Worm (Caenorhabditis elegans) whole organism, midembryonic: ENCODE measurements around the gene nifk-1.

Experiments
- flt-1 ChIP-seq: fragments of 200-800 bp; sonication (Bioruptor generic); IDR thresholded peaks from 2 replicates; pipeline ENCODE4 v1.3.6; 2022; ENCODE audit warnings: missing genetic modification characterization, missing compliant biosample characterization
- med-1 ChIP-seq: sonication (generic microtip); optimal IDR thresholded peaks from 2 replicates; lab custom pipeline; 2017; ENCODE audit warnings: missing genetic modification characterization, mild to moderate bottlenecking, missing compliant biosample characterization, antibody characterized with exemption, missing genetic modification reagents; ENCODE audit not compliant: insufficient read depth
- tab-1 ChIP-seq: fragments of 200-800 bp; sonication (Bioruptor generic); IDR thresholded peaks from 2 replicates; pipeline ENCODE4 v1.3.6; 2022; ENCODE audit warnings: missing genetic modification characterization, missing compliant biosample characterization

ce11 chrIII:4735443-4735842 is 42.3 kb upstream of the nifk-1 start, which contains the start of gene F17C8.7:
- no peak for TF ChIP-seq tab-1 (GFP tag; lab: Robert Waterston, UW)
- no peak for TF ChIP-seq flt-1 (GFP tag; lab: Robert Waterston, UW)
- TF ChIP-seq med-1 (GFP tag; lab: Kevin White, UChicago) = no peak
